Worm (Caenorhabditis elegans) whole organism, young adult: ENCODE results near the gene R01E6.7.

ENCODE experiments used
- B0019.2 ChIP-seq: fragments of 200-800 bp; sonication (Bioruptor generic); conservative IDR thresholded peaks from 2 replicates; pipeline ENCODE4 v1.3.6; 2022; ENCODE audit warnings: missing genetic modification reagents, missing genetic modification characterization, missing compliant biosample characterization
- C17E4.6 ChIP-seq: fragments of 200-800 bp; sonication (Bioruptor generic); IDR thresholded peaks from 2 replicates; pipeline ENCODE4 v1.3.6; 2022; ENCODE audit warnings: missing genetic modification reagents, missing genetic modification characterization, missing compliant biosample characterization
- F10E7.11 ChIP-seq: sonication (generic microtip); optimal IDR thresholded peaks from 2 replicates; lab custom pipeline; 2017; ENCODE audit warnings: mild to moderate bottlenecking, missing genetic modification characterization, moderate library complexity, missing compliant biosample characterization
- F39B2.1 ChIP-seq: fragments of 200-800 bp; sonication (Bioruptor generic); IDR thresholded peaks from 2 replicates; pipeline ENCODE4 v1.3.6; 2022; ENCODE audit warnings: missing genetic modification reagents, missing genetic modification characterization, missing compliant biosample characterization
- F49E8.2 ChIP-seq: sonication (generic microtip); optimal IDR thresholded peaks from 3 replicates; lab custom pipeline; 2017; ENCODE audit warnings: missing genetic modification characterization, mild to moderate bottlenecking, missing compliant biosample characterization, antibody characterized with exemption, moderate library complexity; ENCODE audit not compliant: insufficient read depth
- F55B11.4 ChIP-seq: sonication (generic microtip); optimal IDR thresholded peaks from 2 replicates; lab custom pipeline; 2016; ENCODE audit warnings: missing compliant biosample characterization, missing genetic modification characterization, borderline replicate concordance; ENCODE audit not compliant: insufficient read depth
- K12H6.12 ChIP-seq: fragments of 200-800 bp; sonication (Bioruptor generic); optimal IDR thresholded peaks from 2 replicates; lab custom pipeline; 2018; ENCODE audit warnings: mild to moderate bottlenecking, missing genetic modification characterization, missing compliant biosample characterization
- Y53G8AR.9 ChIP-seq: fragments of 200-800 bp; sonication (Bioruptor generic); conservative IDR thresholded peaks from 2 replicates; pipeline ENCODE4 v1.3.6; 2022; ENCODE audit warnings: missing genetic modification reagents, missing genetic modification characterization, missing compliant biosample characterization
- Y56A3A.18 ChIP-seq: fragments of 200-800 bp; sonication (Bioruptor generic); IDR thresholded peaks from 2 replicates; pipeline ENCODE4 v1.3.6; 2022; ENCODE audit warnings: missing genetic modification reagents, missing genetic modification characterization, missing compliant biosample characterization
- Y67H2A.10 ChIP-seq: fragments of 200-800 bp; sonication (Bioruptor generic); conservative IDR thresholded peaks from 2 replicates; pipeline ENCODE4 v1.3.6; 2022; ENCODE audit warnings: missing genetic modification reagents, missing genetic modification characterization, missing compliant biosample characterization
- Y79H2A.3 ChIP-seq: fragments of 200-800 bp; sonication (Bioruptor generic); conservative IDR thresholded peaks from 2 replicates; pipeline ENCODE4 v1.3.6; 2022; ENCODE audit warnings: missing genetic modification reagents, missing genetic modification characterization, missing compliant biosample characterization
- ZK185.1 ChIP-seq: sonication (generic microtip); optimal IDR thresholded peaks from 2 replicates; lab custom pipeline; 2016; ENCODE audit warnings: mild to moderate bottlenecking, missing genetic modification characterization, missing compliant biosample characterization; ENCODE audit not compliant: poor library complexity, severe bottlenecking
- akir-1 ChIP-seq: fragments of 200-800 bp; sonication (Bioruptor generic); optimal IDR thresholded peaks from 2 replicates; lab custom pipeline; 2018; ENCODE audit warnings: mild to moderate bottlenecking, missing genetic modification characterization, moderate library complexity, missing compliant biosample characterization
- aptf-2 ChIP-seq: fragments of 200-800 bp; sonication (Bioruptor generic); conservative IDR thresholded peaks from 2 replicates; pipeline ENCODE4 v1.3.6; 2022; ENCODE audit warnings: missing genetic modification reagents, missing genetic modification characterization, missing compliant biosample characterization
- atf-7 ChIP-seq: sonication (generic microtip); optimal IDR thresholded peaks from 2 replicates; lab custom pipeline; 2017; ENCODE audit warnings: mild to moderate bottlenecking, missing genetic modification characterization, missing compliant biosample characterization
- cebp-1 ChIP-seq, 2 experiments: fragments of 200-800 bp in 1 of 2; sonication (Bioruptor generic) in 1 of 2; sonication (generic microtip) in 1 of 2; IDR thresholded peaks in 1 of 2; optimal IDR thresholded peaks in 1 of 2; 2 replicates each; pipeline versions ENCODE4 v1.3.6 to Lab custom; 2017 to 2022; ENCODE audit warnings: missing compliant biosample characterization in 2 of 2, missing genetic modification characterization in 2 of 2, mild to moderate bottlenecking in 1 of 2, missing genetic modification reagents in 1 of 2, moderate library complexity in 1 of 2
- cebp-2 ChIP-seq: fragments of 200-800 bp; sonication (Bioruptor generic); IDR thresholded peaks from 2 replicates; pipeline ENCODE4 v1.3.6; 2022; ENCODE audit warnings: missing genetic modification characterization, missing compliant biosample characterization
- ceh-100 ChIP-seq: fragments of 200-800 bp; sonication (Bioruptor generic); IDR thresholded peaks from 2 replicates; pipeline ENCODE4 v1.3.6; 2022; ENCODE audit warnings: missing genetic modification reagents, missing genetic modification characterization, missing compliant biosample characterization
- ceh-58 ChIP-seq: fragments of 200-800 bp; sonication (Bioruptor generic); IDR thresholded peaks from 2 replicates; pipeline ENCODE4 v1.3.6; 2022; ENCODE audit warnings: missing genetic modification characterization, missing compliant biosample characterization
- ceh-79 ChIP-seq: sonication (generic microtip); optimal IDR thresholded peaks from 2 replicates; lab custom pipeline; 2017; ENCODE audit warnings: mild to moderate bottlenecking, missing genetic modification characterization, missing compliant biosample characterization
- dox-1 ChIP-seq: fragments of 200-800 bp; sonication (Bioruptor generic); IDR thresholded peaks from 2 replicates; pipeline ENCODE4 v1.3.6; 2022; ENCODE audit warnings: missing genetic modification reagents, missing genetic modification characterization, missing compliant biosample characterization
- ekl-4 ChIP-seq: fragments of 200-800 bp; sonication (Bioruptor generic); IDR thresholded peaks from 2 replicates; pipeline ENCODE4 v1.3.6; 2022; ENCODE audit warnings: missing genetic modification reagents, missing genetic modification characterization, missing compliant biosample characterization
- hlh-12 ChIP-seq: sonication (generic microtip); optimal IDR thresholded peaks from 2 replicates; lab custom pipeline; 2016; ENCODE audit warnings: missing genetic modification characterization, missing compliant biosample characterization
- hmg-20 ChIP-seq: fragments of 200-800 bp; sonication (Bioruptor generic); IDR thresholded peaks from 2 replicates; pipeline ENCODE4 v1.3.6; 2022; ENCODE audit warnings: missing genetic modification reagents, missing genetic modification characterization, missing compliant biosample characterization
- hsf-1 ChIP-seq: fragments of 200-800 bp; sonication (Bioruptor generic); IDR thresholded peaks from 2 replicates; pipeline ENCODE4 v1.3.6; 2022; ENCODE audit warnings: missing genetic modification reagents, missing genetic modification characterization, missing compliant biosample characterization
- lag-1 ChIP-seq: fragments of 200-800 bp; sonication (Bioruptor generic); IDR thresholded peaks from 2 replicates; pipeline ENCODE4 v1.3.6; 2022; ENCODE audit warnings: missing genetic modification reagents, missing genetic modification characterization, missing compliant biosample characterization
- let-526 ChIP-seq: fragments of 200-800 bp; sonication (Bioruptor generic); IDR thresholded peaks from 2 replicates; pipeline ENCODE4 v1.3.6; 2022; ENCODE audit warnings: missing genetic modification reagents, missing genetic modification characterization, missing compliant biosample characterization
- lin-40 ChIP-seq: sonication (generic microtip); optimal IDR thresholded peaks from 2 replicates; lab custom pipeline; 2016; ENCODE audit warnings: missing genetic modification characterization, mild to moderate bottlenecking, missing compliant biosample characterization, missing genotype, missing genetic modification reagents
- lsl-1 ChIP-seq: fragments of 200-800 bp; sonication (Bioruptor generic); optimal IDR thresholded peaks from 2 replicates; lab custom pipeline; 2018; ENCODE audit warnings: mild to moderate bottlenecking, missing genetic modification characterization, moderate library complexity, missing compliant biosample characterization
- madf-10 ChIP-seq: sonication (generic microtip); optimal IDR thresholded peaks from 2 replicates; lab custom pipeline; 2016; ENCODE audit warnings: mild to moderate bottlenecking, missing genetic modification characterization, missing compliant biosample characterization
- nfya-1 ChIP-seq: sonication (generic microtip); optimal IDR thresholded peaks from 2 replicates; lab custom pipeline; 2017; ENCODE audit warnings: antibody characterized with exemption, missing compliant biosample characterization, missing genetic modification characterization, borderline replicate concordance; ENCODE audit not compliant: insufficient read depth
- nfyb-1 ChIP-seq: fragments of 200-800 bp; sonication (Bioruptor generic); IDR thresholded peaks from 2 replicates; pipeline ENCODE4 v1.3.6; 2022; ENCODE audit warnings: missing genetic modification reagents, missing genetic modification characterization, missing compliant biosample characterization
- nhr-179 ChIP-seq: sonication (generic microtip); optimal IDR thresholded peaks from 2 replicates; lab custom pipeline; 2016; ENCODE audit warnings: mild to moderate bottlenecking, missing genetic modification characterization, missing compliant biosample characterization
- pbrm-1 ChIP-seq: fragments of 200-800 bp; sonication (Bioruptor generic); IDR thresholded peaks from 2 replicates; pipeline ENCODE4 v1.3.6; 2022; ENCODE audit warnings: missing genetic modification reagents, missing genetic modification characterization, missing compliant biosample characterization
- pha-4 ChIP-seq: fragments of 150-350 bp; sonication (generic microtip); optimal IDR thresholded peaks from 2 replicates; lab custom pipeline; 2014; ENCODE audit warnings: missing biosample characterization, missing genetic modification reagents, missing genetic modification characterization
- rcor-1 ChIP-seq: fragments of 200-800 bp; sonication (Bioruptor generic); IDR thresholded peaks from 2 replicates; pipeline ENCODE4 v1.3.6; 2022; ENCODE audit warnings: missing genetic modification reagents, missing genetic modification characterization, missing compliant biosample characterization
- sdz-38 ChIP-seq: sonication (generic microtip); optimal IDR thresholded peaks from 2 replicates; lab custom pipeline; 2016; ENCODE audit warnings: missing genotype, missing genetic modification characterization, missing compliant biosample characterization
- sea-2 ChIP-seq: fragments of 200-800 bp; sonication (Bioruptor generic); IDR thresholded peaks from 2 replicates; pipeline ENCODE4 v1.3.6; 2022; ENCODE audit warnings: missing genetic modification characterization, missing compliant biosample characterization
- somi-1 ChIP-seq: fragments of 200-800 bp; sonication (Bioruptor generic); optimal IDR thresholded peaks from 2 replicates; lab custom pipeline; 2018; ENCODE audit warnings: mild to moderate bottlenecking, missing genetic modification characterization, missing compliant biosample characterization
- unc-62 ChIP-seq: fragments of 150-350 bp; optimal IDR thresholded peaks from 2 replicates; lab custom pipeline; 2014; ENCODE audit warnings: missing biosample characterization, missing genetic modification reagents, missing genetic modification characterization
- zfh-2 ChIP-seq: fragments of 200-800 bp; sonication (Bioruptor generic); conservative IDR thresholded peaks from 2 replicates; pipeline ENCODE4 v1.3.6; 2022; ENCODE audit warnings: missing genetic modification reagents, missing genetic modification characterization, missing compliant biosample characterization
- zim-3 ChIP-seq: sonication (generic microtip); optimal IDR thresholded peaks from 2 replicates; lab custom pipeline; 2017; ENCODE audit warnings: mild to moderate bottlenecking, missing genetic modification characterization, moderate library complexity, missing compliant biosample characterization
- ztf-18 ChIP-seq: sonication (generic microtip); optimal IDR thresholded peaks from 2 replicates; lab custom pipeline; 2016; ENCODE audit warnings: missing genotype, mild to moderate bottlenecking, missing genetic modification characterization, missing compliant biosample characterization
- ztf-28 ChIP-seq: fragments of 200-800 bp; sonication (Bioruptor generic); IDR thresholded peaks from 2 replicates; pipeline ENCODE4 v1.3.6; 2022; ENCODE audit warnings: missing genetic modification reagents, missing genetic modification characterization, missing compliant biosample characterization

The R01E6.7 gene

DNA sequence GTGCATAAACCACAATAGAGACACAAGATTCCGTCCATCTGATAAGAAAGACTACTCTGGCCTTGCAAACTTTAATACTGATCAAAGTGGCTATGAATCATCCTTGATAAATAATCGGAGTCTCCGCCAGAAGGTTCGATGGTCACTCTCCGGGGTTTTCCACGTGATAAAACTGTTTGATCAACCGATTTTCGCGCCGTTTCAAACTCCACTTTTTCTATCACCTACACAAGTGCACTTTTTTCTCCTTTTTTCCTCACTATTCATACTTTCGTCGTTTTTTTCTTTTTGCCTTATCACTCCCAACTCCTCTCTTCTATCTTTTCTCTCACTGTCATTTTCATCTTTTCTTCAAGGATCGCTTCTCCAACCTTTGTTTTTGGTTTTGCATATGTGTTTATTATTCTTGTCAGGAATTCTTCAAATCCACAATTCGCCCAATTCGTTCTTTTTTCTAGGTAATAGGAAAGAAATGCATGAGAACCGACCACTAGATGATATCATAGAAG, 41.1 kb downstream of the R01E6.7 start, which contains the start of gene F18H3.4 (continued):
- TF ChIP-seq nfya-1 (tag; lab: Kevin White, UChicago) = no peak
- TF ChIP-seq zfh-2 (GFP tag; lab: Robert Waterston, UW) = no peak
- peak; percentile 72 for TF ChIP-seq atf-7 (tag; lab: Kevin White, UChicago)
- no peak for TF ChIP-seq lsl-1 (GFP tag; lab: Kevin White, UChicago)
- no peak for TF ChIP-seq F49E8.2 (tag; lab: Kevin White, UChicago)
- TF ChIP-seq lin-40 = peak; percentile 47
- TF ChIP-seq ceh-100 (GFP tag; lab: Robert Waterston, UW) = no peak
- TF ChIP-seq nhr-179 (tag; lab: Kevin White, UChicago) = no peak
- TF ChIP-seq C17E4.6 (GFP tag; lab: Robert Waterston, UW) = no peak
- no peak for TF ChIP-seq F55B11.4
- no peak for TF ChIP-seq ztf-18 (tag; lab: Kevin White, UChicago)
- TF ChIP-seq aptf-2 (GFP tag; lab: Robert Waterston, UW) = no peak
- no peak for TF ChIP-seq Y53G8AR.9 (GFP tag; lab: Robert Waterston, UW)
- TF ChIP-seq Y79H2A.3 = no peak
- no peak for TF ChIP-seq ztf-28 (GFP tag; lab: Robert Waterston, UW)
- no peak for TF ChIP-seq hmg-20 (GFP tag; lab: Robert Waterston, UW)
- no peak for TF ChIP-seq pbrm-1 (GFP tag; lab: Robert Waterston, UW)
- TF ChIP-seq F10E7.11 = no peak
- no peak for TF ChIP-seq let-526 (GFP tag; lab: Robert Waterston, UW)
- no peak for TF ChIP-seq lag-1 (GFP tag; lab: Robert Waterston, UW)
- TF ChIP-seq somi-1 = no peak
- TF ChIP-seq ceh-58 (GFP tag; lab: Robert Waterston, UW) = no peak
- no peak for TF ChIP-seq ceh-79 (tag; lab: Kevin White, UChicago)
- TF ChIP-seq cebp-2 (GFP tag; lab: Robert Waterston, UW) = no peak
- no peak for TF ChIP-seq Y56A3A.18
- no peak for TF ChIP-seq zim-3 (tag; lab: Kevin White, UChicago)
- no peak for TF ChIP-seq K12H6.12 (tag; lab: Kevin White, UChicago)
- peak; percentile 52 for TF ChIP-seq dox-1 (GFP tag; lab: Robert Waterston, UW)
- no peak for TF ChIP-seq akir-1 (GFP tag; lab: Kevin White, UChicago)
- TF ChIP-seq sea-2 (GFP tag; lab: Robert Waterston, UW) = no peak
- TF ChIP-seq rcor-1 (GFP tag; lab: Robert Waterston, UW) = no peak
- TF ChIP-seq pha-4 (tag; lab: Kevin White, UChicago) = peak; percentile 66
- TF ChIP-seq F39B2.1 (GFP tag; lab: Robert Waterston, UW) = no peak
- no peak for TF ChIP-seq Y67H2A.10 (GFP tag; lab: Robert Waterston, UW)
- no peak for TF ChIP-seq B0019.2 (GFP tag; lab: Robert Waterston, UW)
- TF ChIP-seq unc-62 (GFP tag; lab: Kevin White, UChicago) = no peak
- TF ChIP-seq sdz-38 (tag; lab: Kevin White, UChicago) = no peak
- no peak for TF ChIP-seq ekl-4 (GFP tag; lab: Robert Waterston, UW)
- peak; percentile 29 for TF ChIP-seq madf-10 (tag; lab: Kevin White, UChicago)
- TF ChIP-seq hsf-1 (GFP tag; lab: Robert Waterston, UW) = no peak
- TF ChIP-seq hlh-12 = no peak
- no peak for TF ChIP-seq cebp-1 (GFP tag; IDR thresholded peaks at IDR 0.05; lab: Robert Waterston, UW)
- TF ChIP-seq cebp-1 (tag; optimal IDR thresholded peaks at IDR 0.05; lab: Kevin White, UChicago) = peak; percentile 75
- TF ChIP-seq nfyb-1 (GFP tag; lab: Robert Waterston, UW) = peak; percentile 50; the same call in 1 of the 2 replicates
- TF ChIP-seq ZK185.1 = no peak
